Fruit fly (Drosophila melanogaster): ENCODE results near the gene CG4611.

DNA sequence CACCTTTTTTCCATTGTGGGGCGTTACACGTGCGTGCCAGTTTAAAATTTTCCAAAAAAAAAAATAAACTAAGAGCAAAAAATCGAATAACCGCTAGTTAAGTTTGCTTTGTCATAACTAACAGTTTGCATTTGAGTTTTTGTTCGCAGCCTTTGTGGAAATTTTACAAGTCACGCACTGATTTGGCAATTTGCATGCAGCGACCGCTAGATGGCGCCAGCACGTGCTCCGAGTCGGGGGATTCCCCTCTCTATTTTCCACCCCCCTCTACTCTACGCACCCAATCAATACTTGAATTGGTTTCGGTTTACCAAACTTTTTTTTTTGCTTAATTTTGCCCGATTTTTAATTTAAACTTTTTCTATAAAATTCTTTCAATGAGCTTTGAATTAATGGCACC, 11.0 kb upstream of the CG4611 start:
- TF ChIP-seq Sin3A (optimal IDR thresholded peaks at IDR 0.05) = no peak
- TF ChIP-seq h (optimal IDR thresholded peaks at IDR 0.05) = no peak
- no peak for TF ChIP-seq psq (optimal IDR thresholded peaks at IDR 0.05)
- TF ChIP-seq Myc (optimal IDR thresholded peaks at IDR 0.05) = no peak
- no peak for TF ChIP-seq insv (optimal IDR thresholded peaks at IDR 0.05)

Measured in Kc167 (cell line).